Worm (Caenorhabditis elegans) whole organism, late embryonic: ENCODE data around the gene C26B2.8.

ENCODE experiments used
- C38D4.7 ChIP-seq: fragments of 200-800 bp; sonication (Bioruptor generic); optimal IDR thresholded peaks from 2 replicates; lab custom pipeline; 2018; ENCODE audit warnings: mild to moderate bottlenecking, missing genetic modification characterization, moderate library complexity, missing compliant biosample characterization
- K02D7.2 ChIP-seq: sonication (generic microtip); optimal IDR thresholded peaks from 2 replicates; lab custom pipeline; 2017; ENCODE audit warnings: mild to moderate bottlenecking, missing genetic modification characterization, missing compliant biosample characterization
- ama-1 ChIP-seq: fragments of 150-350 bp; optimal IDR thresholded peaks from 2 replicates; lab custom pipeline; 2014
- ceh-19 ChIP-seq: fragments of 200-800 bp; sonication (Bioruptor generic); optimal IDR thresholded peaks from 2 replicates; lab custom pipeline; 2018; ENCODE audit warnings: mild to moderate bottlenecking, missing genetic modification characterization, missing compliant biosample characterization
- ceh-2 ChIP-seq: sonication (generic microtip); optimal IDR thresholded peaks from 2 replicates; lab custom pipeline; 2016; ENCODE audit warnings: missing genotype, missing genetic modification characterization, missing compliant biosample characterization
- ceh-22 ChIP-seq: sonication (generic microtip); optimal IDR thresholded peaks from 2 replicates; lab custom pipeline; 2017; ENCODE audit warnings: missing biosample characterization, missing genetic modification characterization
- ceh-30 ChIP-seq: fragments of 150-350 bp; optimal IDR thresholded peaks from 2 replicates; lab custom pipeline; 2014; ENCODE audit warnings: missing biosample characterization, missing genetic modification characterization
- ceh-31 ChIP-seq: sonication (generic microtip); optimal IDR thresholded peaks from 2 replicates; lab custom pipeline; 2016; ENCODE audit warnings: missing genetic modification characterization, missing compliant biosample characterization
- ceh-45 ChIP-seq: fragments of 200-800 bp; sonication (Bioruptor generic); IDR thresholded peaks from 2 replicates; pipeline ENCODE4 v1.3.6; 2022; ENCODE audit warnings: missing genetic modification reagents, missing genetic modification characterization, missing compliant biosample characterization
- ceh-48 ChIP-seq: sonication (generic microtip); optimal IDR thresholded peaks from 2 replicates; lab custom pipeline; 2016; ENCODE audit warnings: missing genetic modification characterization, inconsistent platforms, missing compliant biosample characterization
- che-1 ChIP-seq: sonication (generic microtip); optimal IDR thresholded peaks from 2 replicates; lab custom pipeline; 2016; ENCODE audit warnings: mild to moderate bottlenecking, missing genetic modification characterization, missing compliant biosample characterization
- dmd-4 ChIP-seq: sonication (generic microtip); optimal IDR thresholded peaks from 2 replicates; lab custom pipeline; 2016; ENCODE audit warnings: borderline replicate concordance, missing genetic modification characterization, missing compliant biosample characterization
- dve-1 ChIP-seq: sonication (generic microtip); optimal IDR thresholded peaks from 2 replicates; lab custom pipeline; 2017; ENCODE audit warnings: antibody characterized with exemption, mild to moderate bottlenecking, missing genetic modification characterization, missing compliant biosample characterization
- elt-2 ChIP-seq: sonication (generic microtip); optimal IDR thresholded peaks from 2 replicates; lab custom pipeline; 2016; ENCODE audit warnings: missing genetic modification reagents, missing genetic modification characterization, missing compliant biosample characterization
- elt-4 ChIP-seq: sonication (generic microtip); optimal IDR thresholded peaks from 2 replicates; lab custom pipeline; 2016; ENCODE audit warnings: missing genetic modification characterization, missing compliant biosample characterization
- eyg-1 ChIP-seq: sonication (generic microtip); optimal IDR thresholded peaks from 2 replicates; lab custom pipeline; 2016; ENCODE audit warnings: missing genotype, missing genetic modification characterization, missing compliant biosample characterization
- fax-1 ChIP-seq: sonication (generic microtip); optimal IDR thresholded peaks from 2 replicates; lab custom pipeline; 2016; ENCODE audit warnings: missing genotype, missing genetic modification characterization, missing compliant biosample characterization
- gmeb-2 ChIP-seq: sonication (generic microtip); optimal IDR thresholded peaks from 2 replicates; lab custom pipeline; 2016; ENCODE audit warnings: missing genetic modification characterization, inconsistent platforms, missing compliant biosample characterization
- hlh-15 ChIP-seq: sonication (generic microtip); optimal IDR thresholded peaks from 2 replicates; lab custom pipeline; 2016; ENCODE audit warnings: missing genetic modification characterization, missing compliant biosample characterization
- hlh-6 ChIP-seq: sonication (generic microtip); optimal IDR thresholded peaks from 2 replicates; lab custom pipeline; 2016; ENCODE audit warnings: missing genotype, missing genetic modification characterization, missing compliant biosample characterization
- hlh-8 ChIP-seq: sonication (generic microtip); optimal IDR thresholded peaks from 2 replicates; lab custom pipeline; 2016; ENCODE audit warnings: missing genotype, missing genetic modification characterization, missing compliant biosample characterization
- madf-2 ChIP-seq: sonication (generic microtip); optimal IDR thresholded peaks from 2 replicates; lab custom pipeline; 2017; ENCODE audit warnings: missing genetic modification characterization, missing compliant biosample characterization
- nfya-1 ChIP-seq: sonication (generic microtip); optimal IDR thresholded peaks from 2 replicates; lab custom pipeline; 2017; ENCODE audit warnings: missing genetic modification characterization, mild to moderate bottlenecking, missing compliant biosample characterization, antibody characterized with exemption, moderate library complexity
- nhr-11 ChIP-seq: fragments of 150-350 bp; optimal IDR thresholded peaks from 2 replicates; lab custom pipeline; 2014; ENCODE audit warnings: missing biosample characterization, missing genetic modification characterization
- nhr-232 ChIP-seq: sonication (generic microtip); optimal IDR thresholded peaks from 2 replicates; lab custom pipeline; 2016; ENCODE audit warnings: missing genetic modification characterization, missing compliant biosample characterization
- odd-2 ChIP-seq: sonication (generic microtip); optimal IDR thresholded peaks from 2 replicates; lab custom pipeline; 2017; ENCODE audit warnings: antibody characterized with exemption, mild to moderate bottlenecking, missing genetic modification characterization, missing compliant biosample characterization
- pax-1 ChIP-seq: fragments of 150-350 bp; optimal IDR thresholded peaks from 2 replicates; lab custom pipeline; 2014; ENCODE audit warnings: missing biosample characterization, missing genetic modification characterization
- pha-4 ChIP-seq: fragments of 150-350 bp; optimal IDR thresholded peaks from 2 replicates; lab custom pipeline; 2018; ENCODE audit warnings: missing biosample characterization, missing genetic modification reagents, missing genetic modification characterization
- pqm-1 ChIP-seq: sonication (generic microtip); optimal IDR thresholded peaks from 2 replicates; lab custom pipeline; 2016; ENCODE audit warnings: missing genetic modification characterization, missing compliant biosample characterization
- pros-1 ChIP-seq: fragments of 150-350 bp; optimal IDR thresholded peaks from 2 replicates; lab custom pipeline; 2014; ENCODE audit warnings: missing biosample characterization, missing genetic modification reagents, missing genetic modification characterization
- rnt-1 ChIP-seq: sonication (generic microtip); optimal IDR thresholded peaks from 2 replicates; lab custom pipeline; 2016; ENCODE audit warnings: missing genetic modification characterization, missing compliant biosample characterization
- sox-4 ChIP-seq: sonication (generic microtip); optimal IDR thresholded peaks from 2 replicates; lab custom pipeline; 2017; ENCODE audit warnings: mild to moderate bottlenecking, missing genetic modification characterization, inconsistent platforms, missing compliant biosample characterization
- tbx-2 ChIP-seq: sonication (generic microtip); optimal IDR thresholded peaks from 2 replicates; lab custom pipeline; 2016; ENCODE audit warnings: missing genetic modification characterization, missing compliant biosample characterization
- ttx-3 ChIP-seq: sonication (generic microtip); optimal IDR thresholded peaks from 2 replicates; lab custom pipeline; 2016; ENCODE audit warnings: missing genetic modification reagents, missing genetic modification characterization, missing compliant biosample characterization
- unc-3 ChIP-seq, 2 experiments: fragments of 200-800 bp in 1 of 2; sonication (Bioruptor generic) in 1 of 2; sonication (generic microtip) in 1 of 2; conservative IDR thresholded peaks in 1 of 2; optimal IDR thresholded peaks in 1 of 2; 2 replicates each; pipeline versions ENCODE4 v1.3.6 to Lab custom; 2016 to 2022; ENCODE audit warnings: missing compliant biosample characterization in 2 of 2, missing genetic modification characterization in 2 of 2, missing genetic modification reagents in 1 of 2
- zip-5 ChIP-seq: sonication (generic microtip); optimal IDR thresholded peaks from 2 replicates; lab custom pipeline; 2016; ENCODE audit warnings: missing genetic modification characterization, missing compliant biosample characterization

The C26B2.8 gene

ce11 chrIV:8019772-8020496 lies 6.0 kb downstream of the C26B2.8 start, which contains the start of gene dnc-4 (continued):
- TF ChIP-seq fax-1 (tag; lab: Kevin White, UChicago) (peak; percentile 14), elt-4 (tag; lab: Kevin White, UChicago) (no peak), zip-5 (tag; lab: Kevin White, UChicago) (no peak), dve-1 (tag; lab: Kevin White, UChicago) (no peak), ceh-19 (GFP tag; lab: Kevin White, UChicago) (no peak), sox-4 (tag; lab: Kevin White, UChicago) (no peak), unc-3 (GFP tag; conservative IDR thresholded peaks at IDR 0.05; lab: Robert Waterston, UW) (no peak), unc-3 (tag; optimal IDR thresholded peaks at IDR 0.05; lab: Kevin White, UChicago) (no peak), nhr-11 (tag; lab: Kevin White, UChicago) (no peak), ceh-45 (GFP tag; lab: Robert Waterston, UW) (no peak), eyg-1 (tag; lab: Kevin White, UChicago) (no peak), gmeb-2 (tag; lab: Kevin White, UChicago) (no peak), K02D7.2 (tag; lab: Kevin White, UChicago) (no peak), ceh-48 (tag; lab: Kevin White, UChicago) (no peak), pax-1 (tag; lab: Kevin White, UChicago) (no peak), C38D4.7 (GFP tag; lab: Kevin White, UChicago) (no peak), nhr-232 (tag; lab: Kevin White, UChicago) (no peak), ceh-31 (tag; lab: Kevin White, UChicago) (peak; percentile 63), ceh-22 (tag; lab: Kevin White, UChicago) (no peak), ttx-3 (no peak), pqm-1 (tag; lab: Kevin White, UChicago) (no peak), dmd-4 (tag; lab: Kevin White, UChicago) (no peak), nfya-1 (no peak), pros-1 (tag; lab: Kevin White, UChicago) (no peak), madf-2 (tag; lab: Kevin White, UChicago) (no peak), pha-4 (no peak), hlh-15 (tag; lab: Kevin White, UChicago) (no peak), hlh-6 (tag; lab: Kevin White, UChicago) (no peak), tbx-2 (tag; lab: Kevin White, UChicago) (no peak), odd-2 (tag; lab: Kevin White, UChicago) (no peak), ceh-2 (peak; percentile 47)

ce11 chrIV:8022035-8022673 lies 8.2 kb downstream of the C26B2.8 start, which contains the start of gene C26B2.2:
Gene C26B2.2 (minus strand): TSS chrIV:8022122.
- no peak for TF ChIP-seq ceh-30 (tag; lab: Kevin White, UChicago)
- TF ChIP-seq elt-4 (tag; lab: Kevin White, UChicago) = no peak
- TF ChIP-seq che-1 (tag; lab: Kevin White, UChicago) = no peak
- no peak for TF ChIP-seq ama-1 (lab: Kevin White, UChicago)
- no peak for TF ChIP-seq rnt-1 (tag; lab: Kevin White, UChicago)

ce11 chrIV:8023861-8024260 lies 9.9 kb downstream of the C26B2.8 start:
- TF ChIP-seq hlh-8 (tag; lab: Kevin White, UChicago) (no peak), elt-2 (tag; lab: Kevin White, UChicago) (peak; percentile 46)
